Fruit fly (Drosophila melanogaster): Measurements from ENCODE around the gene elm.
A peak's percentile ranks its signal among the peaks of the same experiment; 100 is the strongest.

elm gene

dm6 chr3R:5668928-5669739 is 14.5 kb upstream of the elm start, which contains the start of the genes Xe7 and Atg17 (continued):
- peak; percentile 71 for TF ChIP-seq knrl (GFP tag; IDR thresholded peaks at IDR 0.05; ENCODE audit: partially characterized antibody)
- peak; percentile 41 for TF ChIP-seq CG6254 (GFP tag; optimal IDR thresholded peaks at IDR 0.05)
- TF ChIP-seq pros (GFP tag; optimal IDR thresholded peaks at IDR 0.05): no peak
- peak; percentile 88 for TF ChIP-seq CG7357 (GFP tag; IDR thresholded peaks at IDR 0.05)
- no peak for TF ChIP-seq Kr (GFP tag; optimal IDR thresholded peaks at IDR 0.05)
- peak; percentile 79 for TF ChIP-seq CG12299 (tag; optimal IDR thresholded peaks at IDR 0.05)
- peak; percentile 66 for TF ChIP-seq CG3838 (GFP tag; optimal IDR thresholded peaks at IDR 0.05)
- no peak for TF ChIP-seq sima (GFP tag; optimal IDR thresholded peaks at IDR 0.05)
- TF ChIP-seq HLH3B (GFP tag; IDR thresholded peaks at IDR 0.05): peak; percentile 84
- no peak for TF ChIP-seq CG7745 (tag; optimal IDR thresholded peaks at IDR 0.05)
- peak; percentile 48 for TF ChIP-seq tll (GFP tag; optimal IDR thresholded peaks at IDR 0.05)
- TF ChIP-seq CG16779 (GFP tag; IDR thresholded peaks at IDR 0.05): peak; percentile 67
- peak; percentile 16 for TF ChIP-seq en (GFP tag; optimal IDR thresholded peaks at IDR 0.05)
- TF ChIP-seq bowl (GFP tag; IDR thresholded peaks at IDR 0.05): no peak
- peak; percentile 92 for TF ChIP-seq ken (GFP tag; IDR thresholded peaks at IDR 0.05)
- TF ChIP-seq CG2116 (GFP tag; optimal IDR thresholded peaks at IDR 0.05): peak; percentile 97
- TF ChIP-seq CG14860 (GFP tag; IDR thresholded peaks at IDR 0.05; ENCODE audit: partially characterized antibody): no peak; the same call in 2 of the 3 replicates
- peak; percentile 56 for TF ChIP-seq crc (GFP tag; optimal IDR thresholded peaks at IDR 0.05)
- TF ChIP-seq D19B (GFP tag; optimal IDR thresholded peaks at IDR 0.05): peak; percentile 79
- TF ChIP-seq az2 (GFP tag; optimal IDR thresholded peaks at IDR 0.05): peak; percentile 91
- TF ChIP-seq Dip2 (GFP tag; IDR thresholded peaks at IDR 0.05): peak; percentile 52; the same call in 1 of the 2 replicates
- peak; percentile 85 for TF ChIP-seq ase (GFP tag; IDR thresholded peaks at IDR 0.05)
- peak; percentile 85 for TF ChIP-seq wor (GFP tag; IDR thresholded peaks at IDR 0.05)
- TF ChIP-seq fru (optimal IDR thresholded peaks at IDR 0.05): no peak
- TF ChIP-seq CG10321 (GFP tag; IDR thresholded peaks at IDR 0.05): peak; percentile 34; the same call in 1 of the 2 replicates
- TF ChIP-seq tap (tag; optimal IDR thresholded peaks at IDR 0.05): peak; percentile 64
- peak; percentile 79 for TF ChIP-seq D19A (tag; optimal IDR thresholded peaks at IDR 0.05)
- peak; percentile 94 for TF ChIP-seq Hr3 (GFP tag; optimal IDR thresholded peaks at IDR 0.05)
- peak; percentile 16 for TF ChIP-seq TFAM (GFP tag; optimal IDR thresholded peaks at IDR 0.05)
- peak; percentile 96 for TF ChIP-seq ind (GFP tag; optimal IDR thresholded peaks at IDR 0.05)
- TF ChIP-seq kay (GFP tag; optimal IDR thresholded peaks at IDR 0.05): peak; percentile 76
- TF ChIP-seq Spps (tag; optimal IDR thresholded peaks at IDR 0.05): peak; percentile 54
- peak; percentile 86 for TF ChIP-seq zfh1 (GFP tag; IDR thresholded peaks at IDR 0.05)
- TF ChIP-seq dmrt99B (tag; optimal IDR thresholded peaks at IDR 0.05): peak; percentile 4
- peak; percentile 68 for TF ChIP-seq CG33213 (GFP tag; optimal IDR thresholded peaks at IDR 0.05)
- TF ChIP-seq CG8924 (tag; optimal IDR thresholded peaks at IDR 0.05): peak; percentile 89
- TF ChIP-seq gfzf (GFP tag; optimal IDR thresholded peaks at IDR 0.05): peak; percentile 24
- peak; percentile 76 for TF ChIP-seq Bdp1 (GFP tag; optimal IDR thresholded peaks at IDR 0.05)
- TF ChIP-seq CG6689 (GFP tag; IDR thresholded peaks at IDR 0.05): peak; percentile 98
- TF ChIP-seq Dref (GFP tag; IDR thresholded peaks at IDR 0.05): peak; percentile 70
- TF ChIP-seq H15 (GFP tag; IDR thresholded peaks at IDR 0.05): peak; percentile 87
- peak; percentile 72 for TF ChIP-seq CG17385 (GFP tag; optimal IDR thresholded peaks at IDR 0.05)
- TF ChIP-seq CG12155 (GFP tag; optimal IDR thresholded peaks at IDR 0.05): peak; percentile 93
- TF ChIP-seq Abd-B (GFP tag; optimal IDR thresholded peaks at IDR 0.05): peak; percentile 96
- TF ChIP-seq ci (GFP tag; IDR thresholded peaks at IDR 0.05): peak; percentile 80
- TF ChIP-seq Gug (GFP tag; IDR thresholded peaks at IDR 0.05): peak; percentile 97
- peak; percentile 67 for TF ChIP-seq gcm (GFP tag; optimal IDR thresholded peaks at IDR 0.05)
- TF ChIP-seq Bteb2 (GFP tag; optimal IDR thresholded peaks at IDR 0.05): peak; percentile 84
- peak; percentile 83 for TF ChIP-seq slp2 (GFP tag; optimal IDR thresholded peaks at IDR 0.05)
- peak; percentile 67; the same call in 1 of the 3 replicates for TF ChIP-seq C15 (GFP tag; IDR thresholded peaks at IDR 0.05)

Measured in whole organism, embryonic.